Worm (Caenorhabditis elegans) whole organism, young adult: Measurements from ENCODE around the gene ifet-1.

ENCODE experiments used
- C17E4.6 ChIP-seq: fragments of 200-800 bp; sonication (Bioruptor generic); IDR thresholded peaks from 2 replicates; pipeline ENCODE4 v1.3.6; 2022; ENCODE audit warnings: missing genetic modification reagents, missing genetic modification characterization, missing compliant biosample characterization
- F37B4.10 ChIP-seq: fragments of 200-800 bp; sonication (Bioruptor generic); IDR thresholded peaks from 2 replicates; pipeline ENCODE4 v1.3.6; 2022; ENCODE audit warnings: missing genetic modification characterization, missing compliant biosample characterization
- ceh-91 ChIP-seq: fragments of 200-800 bp; sonication (Bioruptor generic); IDR thresholded peaks from 2 replicates; pipeline ENCODE4 v1.3.6; 2022; ENCODE audit warnings: missing genetic modification reagents, missing genetic modification characterization, missing compliant biosample characterization
- fkh-3 ChIP-seq: sonication (generic microtip); optimal IDR thresholded peaks from 2 replicates; lab custom pipeline; 2016; ENCODE audit warnings: mild to moderate bottlenecking, missing genetic modification characterization, missing compliant biosample characterization
- hlh-26 ChIP-seq: fragments of 200-800 bp; sonication (Bioruptor generic); conservative IDR thresholded peaks from 2 replicates; pipeline ENCODE4 v1.3.6; 2022; ENCODE audit warnings: missing genetic modification reagents, missing genetic modification characterization, missing compliant biosample characterization
- repo-1 ChIP-seq: sonication (generic microtip); optimal IDR thresholded peaks from 2 replicates; lab custom pipeline; 2017; ENCODE audit warnings: mild to moderate bottlenecking, missing genetic modification characterization, missing compliant biosample characterization
- unc-130 ChIP-seq: sonication (generic microtip); optimal IDR thresholded peaks from 2 replicates; lab custom pipeline; 2016; ENCODE audit warnings: missing genetic modification reagents, missing genetic modification characterization, missing compliant biosample characterization
- unc-62 ChIP-seq: fragments of 150-350 bp; optimal IDR thresholded peaks from 2 replicates; lab custom pipeline; 2014; ENCODE audit warnings: missing biosample characterization, missing genetic modification reagents, missing genetic modification characterization

- TF ChIP-seq hlh-26 (GFP tag; lab: Robert Waterston, UW) (no peak), unc-130 (no peak), C17E4.6 (GFP tag; lab: Robert Waterston, UW) (no peak), F37B4.10 (GFP tag; lab: Robert Waterston, UW) (no peak), ceh-91 (GFP tag; lab: Robert Waterston, UW) (0 out of 2 replicates have a peak, but pooled peaks have one; percentile 25), repo-1 (tag; lab: Kevin White, UChicago) (no peak), unc-62 (no peak), fkh-3 (tag; lab: Kevin White, UChicago) (no peak)
Observed at ce11 chrIII:4449893-4450579, 24.9 kb downstream of the ifet-1 start, which contains the start of gene ceh-43.
